Worm (Caenorhabditis elegans) whole organism, L4 larva: Measurements from ENCODE around the gene C39B10.5.

ENCODE experiments used
- R02D3.7 ChIP-seq: fragments of 150-350 bp; sonication (generic microtip); optimal IDR thresholded peaks from 3 replicates; lab custom pipeline; 2014; ENCODE audit warnings: missing biosample characterization, missing genetic modification characterization
- aha-1 ChIP-seq: fragments of 150-350 bp; peaks from one replicate; lab custom pipeline; 2014; ENCODE audit warnings: missing biosample characterization, missing genetic modification characterization
- ama-1 ChIP-seq: fragments of 150-350 bp; optimal IDR thresholded peaks from 2 replicates; lab custom pipeline; 2014; ENCODE audit warnings: inconsistent platforms, mixed read lengths
- daf-19 ChIP-seq: fragments of 200-800 bp; sonication (Bioruptor generic); conservative IDR thresholded peaks from 2 replicates; pipeline ENCODE4 v1.3.6; 2022; ENCODE audit warnings: missing genetic modification characterization, missing compliant biosample characterization
- fos-1 ChIP-seq: fragments of 150-350 bp; optimal IDR thresholded peaks from 2 replicates; lab custom pipeline; 2014; ENCODE audit warnings: missing biosample characterization, missing genetic modification characterization
- lin-39 ChIP-seq: fragments of 150-350 bp; optimal IDR thresholded peaks from 2 replicates; lab custom pipeline; 2014; ENCODE audit warnings: missing biosample characterization, missing genetic modification reagents, missing genetic modification characterization
- lir-3 ChIP-seq: sonication (generic microtip); optimal IDR thresholded peaks from 2 replicates; lab custom pipeline; 2016; ENCODE audit warnings: mild to moderate bottlenecking, missing genetic modification characterization, missing compliant biosample characterization
- mdl-1 ChIP-seq, 2 experiments: fragments of 150-350 bp in 1 of 2; sonication (generic microtip) in 1 of 2; optimal IDR thresholded peaks; 2 replicates each; lab custom pipeline; 2014 to 2017; ENCODE audit warnings: missing biosample characterization in 2 of 2, missing genetic modification characterization in 2 of 2
- snpc-4 ChIP-seq: fragments of 150-350 bp; optimal IDR thresholded peaks from 2 replicates; lab custom pipeline; 2014; ENCODE audit warnings: missing biosample characterization, missing genetic modification characterization
- tra-1 ChIP-seq: fragments of 200-800 bp; sonication (Bioruptor generic); IDR thresholded peaks from 2 replicates; pipeline ENCODE4 v1.3.6; 2022; ENCODE audit warnings: missing genetic modification reagents, missing genetic modification characterization, missing compliant biosample characterization
- ztf-11 ChIP-seq: fragments of 150-350 bp; optimal IDR thresholded peaks from 2 replicates; lab custom pipeline; 2014; ENCODE audit warnings: missing biosample characterization, missing genetic modification characterization

- TF ChIP-seq fos-1 (no peak), ztf-11 (no peak), ama-1 (lab: Kevin White, UChicago) (no peak), aha-1 (no peak), R02D3.7 (no peak), snpc-4 (tag; lab: Kevin White, UChicago) (no peak), lir-3 (tag; lab: Kevin White, UChicago) (no peak), tra-1 (no peak), lin-39 (tag; lab: Kevin White, UChicago) (no peak), mdl-1 (tag; optimal IDR thresholded peaks at IDR 0.05; lab: Kevin White, UChicago) (no peak), daf-19 (GFP tag; lab: Robert Waterston, UW) (no peak)
Measured at ce11 chrX:10404051-10404450, 43.1 kb upstream of the C39B10.5 start.
